Worm (Caenorhabditis elegans): ENCODE measurements around the gene glr-4.

DNA sequence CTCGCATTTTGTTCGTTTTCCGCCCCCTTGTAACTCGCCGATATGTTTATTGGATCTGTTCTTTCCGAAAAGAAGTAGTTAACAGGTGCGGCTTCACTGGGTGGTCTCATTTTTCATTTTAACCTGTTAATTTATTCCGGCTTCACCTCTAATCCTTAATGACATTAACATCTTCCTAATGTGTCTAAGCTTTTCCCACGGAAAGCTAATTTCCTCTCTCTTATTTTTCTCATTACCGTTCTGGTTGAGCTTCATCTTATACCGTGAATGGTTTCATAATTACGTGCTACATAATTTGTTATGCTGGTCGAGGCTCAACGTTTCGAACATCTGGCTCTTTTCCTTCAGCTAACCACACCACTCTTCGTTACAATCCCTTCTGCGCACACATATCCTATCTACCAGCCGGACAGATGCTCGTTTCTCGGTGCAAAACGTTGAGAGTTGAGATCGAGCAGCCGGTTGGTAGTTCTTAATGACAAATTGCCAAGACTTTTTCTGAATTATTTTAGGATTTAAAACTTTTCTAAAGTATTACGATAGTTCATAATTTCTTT lies 15.3 kb upstream of the glr-4 start:
- TF ChIP-seq F23B12.7 (tag; optimal IDR thresholded peaks at IDR 0.05; ENCODE audit: insufficient read depth) (no peak), ekl-4 (GFP tag; IDR thresholded peaks at IDR 0.05) (no peak), hlh-12 (tag; optimal IDR thresholded peaks at IDR 0.05) (no peak), atf-7 (tag; optimal IDR thresholded peaks at IDR 0.05) (no peak)
